Worm (Caenorhabditis elegans): Measurements from ENCODE around the gene F48F5.6.

DNA sequence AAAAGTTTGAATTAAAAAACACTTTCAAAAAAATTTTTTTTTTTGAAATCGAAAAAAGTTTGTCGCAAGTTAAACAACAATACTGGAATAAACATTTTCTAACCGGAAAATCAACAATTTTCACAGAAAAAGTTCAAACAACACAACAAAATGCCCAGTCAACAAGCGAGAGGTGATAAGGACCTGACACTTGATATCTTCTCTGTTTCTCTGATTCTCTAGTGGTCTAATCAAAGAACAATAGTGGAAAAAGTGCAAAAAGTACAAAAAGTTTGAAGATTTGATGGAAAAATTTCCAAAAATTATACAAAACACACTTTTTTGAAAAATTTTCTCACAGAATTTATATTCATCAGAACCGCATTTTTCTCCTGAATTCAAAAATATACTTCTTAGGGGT lies 29.6 kb downstream of the F48F5.6 start:
- TF ChIP-seq elt-2 (tag; optimal IDR thresholded peaks at IDR 0.05) (peak; percentile 54), fkh-4 (tag; optimal IDR thresholded peaks at IDR 0.05; ENCODE audit: borderline replicate concordance) (no peak), C04F5.9 (tag; optimal IDR thresholded peaks at IDR 0.05) (no peak), mdl-1 (tag; optimal IDR thresholded peaks at IDR 0.05) (no peak), fkh-10 (GFP tag; optimal IDR thresholded peaks at IDR 0.05) (no peak), lin-14 (GFP tag; optimal IDR thresholded peaks at IDR 0.05) (peak; percentile 11), unc-62 (GFP tag; optimal IDR thresholded peaks at IDR 0.05) (no peak), ztf-4 (tag; optimal IDR thresholded peaks at IDR 0.05) (no peak), ceh-88 (GFP tag; IDR thresholded peaks at IDR 0.05) (no peak), nhr-90 (tag; optimal IDR thresholded peaks at IDR 0.05; ENCODE audit: poor library complexity) (no peak), egl-27 (tag; optimal IDR thresholded peaks at IDR 0.05) (no peak), F16B12.6 (tag; optimal IDR thresholded peaks at IDR 0.05) (no peak), ztf-11 (tag; optimal IDR thresholded peaks at IDR 0.05) (no peak), dsc-1 (tag; optimal IDR thresholded peaks at IDR 0.05) (no peak)

Data from whole organism, L1 larva.